Worm (Caenorhabditis elegans) whole organism, L4 larva: ENCODE results near the gene C08D8.7.

Source experiments
- F10B5.3 ChIP-seq: sonication (generic microtip); optimal IDR thresholded peaks from 2 replicates; lab custom pipeline; 2016; ENCODE audit warnings: mild to moderate bottlenecking, missing genetic modification characterization, missing compliant biosample characterization
- ZK337.2 ChIP-seq: fragments of 200-800 bp; sonication (Bioruptor generic); IDR thresholded peaks from 2 replicates; pipeline ENCODE4 v1.3.6; 2022; ENCODE audit warnings: missing genetic modification reagents, missing genetic modification characterization, missing compliant biosample characterization
- ZK546.5 ChIP-seq, 2 experiments: sonication (generic microtip); optimal IDR thresholded peaks; 2 replicates each; lab custom pipeline; 2017; ENCODE audit warnings: missing biosample characterization in 2 of 2, missing genetic modification characterization in 2 of 2
- ama-1 ChIP-seq: fragments of 150-350 bp; optimal IDR thresholded peaks from 2 replicates; lab custom pipeline; 2014; ENCODE audit warnings: inconsistent platforms, mixed read lengths
- ceh-28 ChIP-seq: fragments of 150-350 bp; optimal IDR thresholded peaks from 2 replicates; lab custom pipeline; 2014; ENCODE audit warnings: missing biosample characterization, missing genetic modification reagents, missing genetic modification characterization
- dve-1 ChIP-seq: sonication (generic microtip); optimal IDR thresholded peaks from 2 replicates; lab custom pipeline; 2017; ENCODE audit warnings: antibody characterized with exemption, mild to moderate bottlenecking, missing genetic modification characterization, missing compliant biosample characterization; ENCODE audit not compliant: insufficient read depth
- fkh-10 ChIP-seq: fragments of 150-350 bp; optimal IDR thresholded peaks from 2 replicates; lab custom pipeline; 2014; ENCODE audit warnings: missing biosample characterization, missing genetic modification reagents, missing genetic modification characterization
- hlh-30 ChIP-seq: sonication (generic microtip); optimal IDR thresholded peaks from 2 replicates; lab custom pipeline; 2017; ENCODE audit warnings: antibody characterized with exemption, mild to moderate bottlenecking, missing genetic modification characterization, missing compliant biosample characterization; ENCODE audit not compliant: insufficient read depth
- lin-15B ChIP-seq: fragments of 150-350 bp; sonication (generic microtip); optimal IDR thresholded peaks from 3 replicates; lab custom pipeline; 2014; ENCODE audit warnings: missing biosample characterization, missing genetic modification characterization
- nhr-237 ChIP-seq: sonication (generic microtip); optimal IDR thresholded peaks from 2 replicates; lab custom pipeline; 2017; ENCODE audit warnings: missing biosample characterization, missing genetic modification characterization
- nhr-25 ChIP-seq: sonication (generic microtip); optimal IDR thresholded peaks from 2 replicates; lab custom pipeline; 2017; ENCODE audit warnings: missing genetic modification characterization, mild to moderate bottlenecking, missing compliant biosample characterization, antibody characterized with exemption, moderate library complexity, borderline replicate concordance; ENCODE audit not compliant: insufficient read depth
- nhr-28 ChIP-seq: fragments of 150-350 bp; optimal IDR thresholded peaks from 2 replicates; lab custom pipeline; 2014; ENCODE audit warnings: missing biosample characterization, missing genetic modification characterization
- nhr-77 ChIP-seq: fragments of 150-350 bp; optimal IDR thresholded peaks from 2 replicates; lab custom pipeline; 2014; ENCODE audit warnings: missing biosample characterization, missing genetic modification characterization
- unc-62 ChIP-seq, 3 experiments: fragments of 150-350 bp in 1 of 3; sonication (generic microtip); optimal IDR thresholded peaks in 2 of 3; peaks in 1 of 3; 1 replicate in 1 of 3; 2 replicates in 2 of 3; lab custom pipeline; 2014 to 2017; ENCODE audit warnings: missing biosample characterization in 3 of 3, missing genetic modification characterization in 3 of 3, missing genetic modification reagents in 3 of 3, missing genotype in 1 of 3

DNA sequence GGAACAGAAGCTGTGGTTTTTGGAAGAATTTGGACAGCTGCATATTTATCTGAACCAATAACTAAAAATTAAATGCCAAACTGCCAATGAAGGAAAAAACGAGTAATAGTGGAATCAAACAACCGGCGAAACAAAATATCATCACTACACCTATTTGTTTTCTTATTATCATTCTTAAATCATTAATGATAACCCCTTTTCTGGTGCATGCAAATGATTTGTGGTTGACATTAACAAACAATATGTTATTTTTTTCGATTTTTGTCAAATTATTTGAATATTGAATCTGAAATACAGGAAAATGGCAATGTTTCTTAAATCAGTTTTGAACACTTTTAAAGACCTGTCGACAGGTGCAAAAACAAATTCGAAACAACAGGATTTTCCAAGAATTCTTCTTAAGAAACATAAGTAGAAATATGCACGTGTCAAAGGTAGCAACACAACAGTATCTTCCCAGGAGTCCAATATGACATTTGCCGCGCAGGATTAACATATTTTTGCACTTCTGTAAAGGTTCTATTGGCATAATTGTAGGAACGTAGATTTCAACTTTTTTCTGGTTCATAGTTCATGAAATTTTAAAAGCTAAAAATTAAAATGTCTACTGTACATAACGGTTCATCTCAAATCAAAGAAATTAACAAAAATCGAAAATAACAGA lies 41.7 kb upstream of the C08D8.7 start, which contains the start of gene W02D7.5:
- no peak for TF ChIP-seq ama-1 (lab: Kevin White, UChicago)
- TF ChIP-seq dve-1 (tag; lab: Kevin White, UChicago): no peak
- no peak for TF ChIP-seq nhr-25 (tag; lab: Kevin White, UChicago)
- no peak for TF ChIP-seq hlh-30 (tag; lab: Kevin White, UChicago)
- TF ChIP-seq ZK546.5 (tag; optimal IDR thresholded peaks at IDR 0.05; lab: Kevin White, UChicago): no peak
- no peak for TF ChIP-seq nhr-28 (tag; lab: Kevin White, UChicago)
- TF ChIP-seq ceh-28 (tag; lab: Kevin White, UChicago): no peak
- TF ChIP-seq nhr-237 (tag; lab: Kevin White, UChicago): no peak
- TF ChIP-seq unc-62 (GFP tag; optimal IDR thresholded peaks at IDR 0.05 in 1 of 2; lab: Kevin White, UChicago): no peak
- TF ChIP-seq unc-62 (tag; optimal IDR thresholded peaks at IDR 0.05; lab: Kevin White, UChicago): no peak
- TF ChIP-seq ZK337.2: no peak
- no peak for TF ChIP-seq F10B5.3 (tag; lab: Kevin White, UChicago)
- TF ChIP-seq lin-15B (tag; lab: Kevin White, UChicago): no peak
- TF ChIP-seq nhr-77: no peak
- no peak for TF ChIP-seq fkh-10 (GFP tag; lab: Kevin White, UChicago)
